Fruit fly (Drosophila melanogaster): ENCODE measurements around the gene Nepl6.

DNA sequence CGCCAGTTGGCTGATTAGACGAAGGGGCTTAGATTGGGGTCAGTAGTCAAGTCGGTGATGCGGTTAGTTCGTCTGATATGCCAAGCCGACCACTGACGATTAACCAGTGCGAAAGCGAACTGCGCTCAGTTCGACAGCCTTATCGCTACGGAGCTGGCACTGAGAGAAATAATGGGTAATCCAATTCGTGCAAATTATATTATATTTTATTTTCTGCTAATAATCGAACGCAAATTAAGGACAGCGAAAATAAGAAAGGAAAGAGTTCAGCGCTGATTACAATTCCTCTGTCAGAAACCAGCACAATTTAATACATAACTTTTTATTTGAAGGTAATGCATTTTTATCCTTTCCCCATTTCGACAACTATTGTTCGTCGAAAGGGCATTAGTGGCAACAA is 11.8 kb upstream of the Nepl6 start, which contains the start of gene CG42369:
- TF ChIP-seq CG3281 (GFP tag; optimal IDR thresholded peaks at IDR 0.05) = no peak
- no peak for TF ChIP-seq CG33557 (GFP tag; optimal IDR thresholded peaks at IDR 0.05)
- TF ChIP-seq vvl (GFP tag; IDR thresholded peaks at IDR 0.05) = no peak
- TF ChIP-seq Hmr (GFP tag; optimal IDR thresholded peaks at IDR 0.05) = no peak
- no peak for TF ChIP-seq jing (GFP tag; optimal IDR thresholded peaks at IDR 0.05)
- TF ChIP-seq onecut (GFP tag; IDR thresholded peaks at IDR 0.05) = no peak
- no peak for TF ChIP-seq CG15479 (GFP tag; optimal IDR thresholded peaks at IDR 0.05)
- TF ChIP-seq insv (GFP tag; optimal IDR thresholded peaks at IDR 0.05) = no peak
- TF ChIP-seq Rfx (GFP tag; IDR thresholded peaks at IDR 0.05) = no peak
- no peak for TF ChIP-seq otp (GFP tag; IDR thresholded peaks at IDR 0.05)
- no peak for TF ChIP-seq Camta (GFP tag; optimal IDR thresholded peaks at IDR 0.05)
- TF ChIP-seq ttk (GFP tag; IDR thresholded peaks at IDR 0.05) = no peak

All from whole organism, embryonic.